Fruit fly (Drosophila melanogaster) whole organism, embryonic: ENCODE data around the gene Muc68D.
A peak's percentile ranks its signal among the peaks of the same experiment; 100 is the strongest.

Experiments used
- Asciz ChIP-seq: fragments of 200-800 bp; sonication (Bioruptor generic); optimal IDR thresholded peaks from 2 replicates; lab custom pipeline; 2017; ENCODE audit warnings: missing biosample characterization, mild to moderate bottlenecking, missing genetic modification characterization, missing genetic modification reagents
- B-H1 ChIP-seq: fragments of 200-800 bp; sonication (Bioruptor generic); IDR thresholded peaks from 3 replicates; pipeline ENCODE4 v1.3.6; 2022; ENCODE audit warnings: missing biosample characterization, missing genetic modification characterization
- CG10321 ChIP-seq: fragments of 200-800 bp; sonication (Bioruptor generic); IDR thresholded peaks from 2 replicates; pipeline ENCODE4 v1.3.6; 2022; ENCODE audit warnings: missing biosample characterization, missing genetic modification characterization
- CG10979 ChIP-seq: fragments of 200-800 bp; sonication (Bioruptor generic); optimal IDR thresholded peaks from 2 replicates; lab custom pipeline; 2018; ENCODE audit warnings: missing biosample characterization, mild to moderate bottlenecking, missing genetic modification characterization, moderate library complexity
- CG11560 ChIP-seq: fragments of 200-800 bp; sonication (Bioruptor generic); IDR thresholded peaks from 3 replicates; pipeline ENCODE4 v1.3.6; 2022; ENCODE audit warnings: missing biosample characterization, missing genetic modification characterization
- CG11696 ChIP-seq: fragments of 200-800 bp; sonication (Bioruptor generic); IDR thresholded peaks from 2 replicates; pipeline ENCODE4 v1.3.6; 2022; ENCODE audit warnings: missing biosample characterization, missing genetic modification characterization
- CG12659 ChIP-seq: fragments of 200-800 bp; sonication (Bioruptor generic); optimal IDR thresholded peaks from 3 replicates; lab custom pipeline; 2017; ENCODE audit warnings: mild to moderate bottlenecking, missing biosample characterization, missing genetic modification reagents, missing genetic modification characterization
- CG15269 ChIP-seq: fragments of 200-800 bp; sonication (Bioruptor generic); optimal IDR thresholded peaks from 2 replicates; lab custom pipeline; 2018; ENCODE audit warnings: missing biosample characterization, mild to moderate bottlenecking, missing genetic modification characterization, moderate library complexity
- CG16779 ChIP-seq: fragments of 200-800 bp; sonication (Bioruptor generic); IDR thresholded peaks from 2 replicates; pipeline ENCODE4 v1.3.6; 2022; ENCODE audit warnings: missing biosample characterization, missing genetic modification characterization
- CG16813 ChIP-seq: fragments of 200-800 bp; sonication (Bioruptor generic); IDR thresholded peaks from 3 replicates; pipeline ENCODE4 v1.3.6; 2022; ENCODE audit warnings: missing biosample characterization, missing genetic modification characterization; ENCODE audit not compliant: partially characterized antibody
- CG17186 ChIP-seq: fragments of 200-800 bp; sonication (Bioruptor generic); optimal IDR thresholded peaks from 3 replicates; lab custom pipeline; 2017; ENCODE audit warnings: missing biosample characterization, missing genetic modification reagents, missing genetic modification characterization
- CG17568 ChIP-seq: fragments of 200-800 bp; sonication (Bioruptor generic); optimal IDR thresholded peaks from 2 replicates; lab custom pipeline; 2018; ENCODE audit warnings: missing biosample characterization, mild to moderate bottlenecking, missing genetic modification characterization, moderate library complexity
- CG18011 ChIP-seq: fragments of 200-800 bp; sonication (Bioruptor generic); optimal IDR thresholded peaks from 2 replicates; lab custom pipeline; 2017; ENCODE audit warnings: missing biosample characterization, missing genetic modification characterization, mild to moderate bottlenecking, moderate library complexity, missing genotype
- CG18599 ChIP-seq: fragments of 200-800 bp; sonication (Bioruptor generic); optimal IDR thresholded peaks from 3 replicates; lab custom pipeline; 2017; ENCODE audit warnings: missing biosample characterization, missing genetic modification characterization, mild to moderate bottlenecking, moderate library complexity, missing genetic modification reagents
- CG2875 ChIP-seq: fragments of 200-800 bp; sonication (Bioruptor generic); optimal IDR thresholded peaks from 2 replicates; lab custom pipeline; 2017; ENCODE audit warnings: missing biosample characterization, mild to moderate bottlenecking, missing genetic modification characterization, missing genetic modification reagents
- CG30020 ChIP-seq: fragments of 200-800 bp; optimal IDR thresholded peaks from 2 replicates; lab custom pipeline; 2019; ENCODE audit warnings: missing biosample characterization, mild to moderate bottlenecking, missing genetic modification characterization, moderate library complexity
- CG34224 ChIP-seq: fragments of 200-800 bp; sonication (Bioruptor generic); IDR thresholded peaks from 3 replicates; pipeline ENCODE4 v1.3.6; 2022; ENCODE audit warnings: missing biosample characterization, missing genetic modification characterization; ENCODE audit not compliant: partially characterized antibody
- CG3726 ChIP-seq: fragments of 200-800 bp; sonication (Bioruptor generic); IDR thresholded peaks from 3 replicates; pipeline ENCODE4, ENCODE4 v1.3.6; 2022; ENCODE audit warnings: missing biosample characterization, missing genetic modification characterization
- CG3847 ChIP-seq: fragments of 200-800 bp; sonication (Bioruptor generic); IDR thresholded peaks from 2 replicates; pipeline ENCODE4 v1.3.6; 2022; ENCODE audit warnings: missing biosample characterization, missing genetic modification characterization
- CG4730 ChIP-seq: fragments of 200-800 bp; sonication (Bioruptor generic); IDR thresholded peaks from 2 replicates; pipeline ENCODE4 v1.3.6; 2022; ENCODE audit warnings: missing biosample characterization, missing genetic modification characterization
- CG6175 ChIP-seq: fragments of 200-800 bp; sonication (Bioruptor generic); IDR thresholded peaks from 3 replicates; pipeline ENCODE4 v1.3.6; 2022; ENCODE audit warnings: missing biosample characterization, missing genetic modification characterization
- CG6654 ChIP-seq: fragments of 200-800 bp; sonication (Bioruptor generic); optimal IDR thresholded peaks from 2 replicates; lab custom pipeline; 2017; ENCODE audit warnings: missing biosample characterization, mild to moderate bottlenecking, missing genetic modification characterization
- CG6854 ChIP-seq: fragments of 200-800 bp; sonication (Bioruptor generic); optimal IDR thresholded peaks from 3 replicates; lab custom pipeline; 2017; ENCODE audit warnings: missing biosample characterization, mild to moderate bottlenecking, missing genetic modification characterization
- CG8089 ChIP-seq: fragments of 200-800 bp; sonication (Bioruptor generic); optimal IDR thresholded peaks from 3 replicates; lab custom pipeline; 2016; ENCODE audit warnings: missing biosample characterization, missing genetic modification characterization
- CG8359 ChIP-seq: fragments of 200-800 bp; sonication (Bioruptor generic); optimal IDR thresholded peaks from 2 replicates; lab custom pipeline; 2017; ENCODE audit warnings: missing biosample characterization, mild to moderate bottlenecking, missing genetic modification characterization, borderline replicate concordance
- CkIIα-i1 ChIP-seq: fragments of 200-800 bp; sonication (Bioruptor generic); IDR thresholded peaks from 2 replicates; pipeline ENCODE4 v1.3.6; 2022; ENCODE audit warnings: missing biosample characterization, missing genetic modification characterization
- GATAe ChIP-seq: fragments of 200-800 bp; sonication (Bioruptor generic); conservative IDR thresholded peaks from 2 replicates; pipeline ENCODE4 v1.3.6; 2022; ENCODE audit warnings: missing biosample characterization, missing genetic modification characterization
- Gug ChIP-seq: fragments of 200-800 bp; sonication (Bioruptor generic); IDR thresholded peaks from 4 replicates; pipeline ENCODE4 v1.3.6; 2022; ENCODE audit warnings: missing biosample characterization, missing genetic modification characterization
- HLH3B ChIP-seq: fragments of 200-800 bp; sonication (Bioruptor generic); IDR thresholded peaks from 2 replicates; pipeline ENCODE4 v1.3.6; 2022; ENCODE audit warnings: missing biosample characterization, missing genetic modification characterization
- HmgZ ChIP-seq: fragments of 200-800 bp; sonication (Bioruptor generic); optimal IDR thresholded peaks from 2 replicates; lab custom pipeline; 2018; ENCODE audit warnings: missing biosample characterization, mild to moderate bottlenecking, missing genetic modification characterization
- NFAT ChIP-seq: fragments of 200-800 bp; sonication (Bioruptor generic); IDR thresholded peaks from 2 replicates; pipeline ENCODE4 v1.3.6; 2022; ENCODE audit warnings: missing biosample characterization, missing genetic modification characterization
- Oli ChIP-seq: fragments of 200-800 bp; sonication (Bioruptor generic); optimal IDR thresholded peaks from 2 replicates; lab custom pipeline; 2018; ENCODE audit warnings: missing biosample characterization, mild to moderate bottlenecking, missing genetic modification characterization, moderate library complexity
- Sox102F ChIP-seq: fragments of 200-800 bp; sonication (Bioruptor generic); optimal IDR thresholded peaks from 2 replicates; lab custom pipeline; 2018; ENCODE audit warnings: missing biosample characterization, mild to moderate bottlenecking, missing genetic modification characterization, moderate library complexity
- Vsx1 ChIP-seq: fragments of 200-800 bp; sonication (Bioruptor generic); optimal IDR thresholded peaks from 2 replicates; lab custom pipeline; 2017; ENCODE audit warnings: missing biosample characterization, mild to moderate bottlenecking, missing genetic modification characterization, missing genetic modification reagents
- ac ChIP-seq: fragments of 200-800 bp; sonication (Bioruptor generic); optimal IDR thresholded peaks from 3 replicates; lab custom pipeline; 2017; ENCODE audit warnings: missing biosample characterization, mild to moderate bottlenecking, missing genetic modification characterization
- ara ChIP-seq: fragments of 200-800 bp; sonication (Bioruptor generic); IDR thresholded peaks from 2 replicates; pipeline ENCODE4 v1.3.6; 2022; ENCODE audit warnings: missing biosample characterization, missing genetic modification characterization
- bbx ChIP-seq: fragments of 200-800 bp; sonication (Bioruptor generic); IDR thresholded peaks from 2 replicates; pipeline ENCODE4 v1.3.6; 2022; ENCODE audit warnings: missing biosample characterization, missing genetic modification characterization; ENCODE audit not compliant: partially characterized antibody
- br ChIP-seq: fragments of >200 bp; optimal IDR thresholded peaks from 2 replicates; lab custom pipeline; 2017
- cas ChIP-seq: fragments of 200-800 bp; sonication (Bioruptor generic); IDR thresholded peaks from 2 replicates; pipeline ENCODE4 v1.3.6; 2022; ENCODE audit warnings: missing biosample characterization, missing genetic modification characterization
- chinmo ChIP-seq: fragments of 200-800 bp; sonication (Bioruptor generic); IDR thresholded peaks from 4 replicates; pipeline ENCODE4 v1.3.6; 2022; ENCODE audit warnings: missing biosample characterization, missing genetic modification characterization; ENCODE audit not compliant: partially characterized antibody
- danr ChIP-seq: fragments of 200-800 bp; sonication (Bioruptor generic); IDR thresholded peaks from 2 replicates; pipeline ENCODE4 v1.3.6; 2022; ENCODE audit warnings: missing biosample characterization, missing genetic modification characterization
- disco-r ChIP-seq: fragments of 200-800 bp; sonication (Bioruptor generic); optimal IDR thresholded peaks from 2 replicates; lab custom pipeline; 2016; ENCODE audit warnings: missing biosample characterization, missing genetic modification characterization
- dpn ChIP-seq, 2 experiments: fragments of 200-800 bp; sonication (Bioruptor generic); optimal IDR thresholded peaks; 3 replicates each; lab custom pipeline; 2016; ENCODE audit warnings: missing biosample characterization in 2 of 2, missing genetic modification characterization in 2 of 2
- hb ChIP-seq: fragments of 200-800 bp; sonication (Bioruptor generic); IDR thresholded peaks from 3 replicates; pipeline ENCODE4 v1.3.6; 2022; ENCODE audit warnings: missing biosample characterization, missing genetic modification characterization; ENCODE audit not compliant: partially characterized antibody
- hbn ChIP-seq: fragments of 200-800 bp; sonication (Bioruptor generic); IDR thresholded peaks from 2 replicates; pipeline ENCODE4 v1.3.6; 2022; ENCODE audit warnings: missing biosample characterization, missing genetic modification characterization; ENCODE audit not compliant: partially characterized antibody
- hth ChIP-seq: fragments of >200 bp; optimal IDR thresholded peaks from 2 replicates; lab custom pipeline; 2017; ENCODE audit warnings: inconsistent platforms
- kah ChIP-seq: fragments of 200-800 bp; sonication (Bioruptor generic); optimal IDR thresholded peaks from 2 replicates; lab custom pipeline; 2018; ENCODE audit warnings: missing biosample characterization, mild to moderate bottlenecking, missing genetic modification characterization
- p53 ChIP-seq: fragments of 200-800 bp; sonication (Bioruptor generic); optimal IDR thresholded peaks from 2 replicates; lab custom pipeline; 2016; ENCODE audit warnings: missing biosample characterization, missing genetic modification characterization
- prd ChIP-seq, 3 experiments: fragments of >200 bp in 2 of 3; fragments of 200-800 bp in 1 of 3; sonication (Bioruptor generic) in 1 of 3; optimal IDR thresholded peaks in 2 of 3; IDR thresholded peaks in 1 of 3; 2 replicates in 2 of 3; 3 replicates in 1 of 3; pipeline versions ENCODE4 v1.3.6 to Lab custom; 2017 to 2022; ENCODE audit warnings: missing biosample characterization in 1 of 3, missing genetic modification characterization in 1 of 3
- toy ChIP-seq: fragments of 200-800 bp; sonication (Bioruptor generic); IDR thresholded peaks from 2 replicates; pipeline ENCODE4 v1.3.6; 2022; ENCODE audit warnings: missing biosample characterization, missing genetic modification characterization
- yki ChIP-seq: fragments of >200 bp; optimal IDR thresholded peaks from 3 replicates; lab custom pipeline; 2018
- z ChIP-seq: fragments of 200-800 bp; sonication (Bioruptor generic); IDR thresholded peaks from 3 replicates; pipeline ENCODE4 v1.3.6; 2022; ENCODE audit warnings: missing biosample characterization, missing genetic modification characterization

Gene Muc68D

DNA sequence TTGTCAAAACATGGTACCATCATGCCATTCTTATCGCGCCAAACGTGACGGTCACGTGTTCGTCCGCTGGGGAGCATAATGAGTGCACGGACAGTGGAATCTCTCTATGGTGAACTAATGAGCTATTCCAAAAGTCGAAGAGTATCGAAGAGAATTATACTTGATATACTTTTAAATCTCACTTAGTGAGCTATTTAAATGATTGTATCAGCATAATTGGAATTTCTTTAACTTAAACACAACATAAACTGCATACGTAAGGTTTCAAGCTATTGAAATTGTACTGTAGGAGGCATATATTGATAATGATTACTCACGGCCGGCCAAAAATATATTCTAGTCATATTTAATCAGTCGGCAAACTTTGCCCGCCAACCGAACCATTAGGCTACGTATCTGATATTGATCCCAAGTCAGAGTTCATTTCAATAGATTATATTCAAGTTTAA lies 50.4 kb downstream of the Muc68D start (continued):
- TF ChIP-seq CkIIα-i1 (GFP tag; lab: Robert Waterston, UW) (no peak), NFAT (GFP tag; lab: Robert Waterston, UW) (no peak), disco-r (GFP tag; lab: Kevin White, UChicago) (no peak), Sox102F (GFP tag; lab: Kevin White, UChicago) (peak; percentile 7), CG17568 (GFP tag; lab: Kevin White, UChicago) (no peak), hth (no peak), CG8359 (no peak), CG3726 (GFP tag; lab: Robert Waterston, UW) (no peak), prd (optimal IDR thresholded peaks at IDR 0.05; lab: Kevin White, UChicago) (no peak), prd (GFP tag; IDR thresholded peaks at IDR 0.05; lab: Robert Waterston, UW) (no peak; the same call in 2 of the 3 replicates), CG16813 (GFP tag; lab: Robert Waterston, UW) (no peak), bbx (GFP tag; lab: Robert Waterston, UW) (no peak), Vsx1 (GFP tag; lab: Kevin White, UChicago) (no peak), CG10979 (tag; lab: Kevin White, UChicago) (no peak), GATAe (GFP tag; lab: Robert Waterston, UW) (no peak), ac (GFP tag; lab: Kevin White, UChicago) (no peak), HLH3B (GFP tag; lab: Robert Waterston, UW) (no peak), CG30020 (tag; lab: Kevin White, UChicago) (no peak), CG18011 (GFP tag; lab: Kevin White, UChicago) (no peak), dpn (GFP tag; optimal IDR thresholded peaks at IDR 0.05; lab: Kevin White, UChicago) (no peak), CG16779 (GFP tag; lab: Robert Waterston, UW) (no peak), CG8089 (GFP tag; lab: Kevin White, UChicago) (no peak), Asciz (GFP tag; lab: Kevin White, UChicago) (no peak), danr (GFP tag; lab: Robert Waterston, UW) (no peak), hb (GFP tag; lab: Robert Waterston, UW) (no peak), CG6175 (GFP tag; lab: Robert Waterston, UW) (no peak), CG2875 (GFP tag; lab: Kevin White, UChicago) (no peak), Gug (GFP tag; lab: Robert Waterston, UW) (no peak), chinmo (no peak), HmgZ (tag; lab: Kevin White, UChicago) (no peak), CG10321 (GFP tag; lab: Robert Waterston, UW) (no peak), toy (GFP tag; lab: Robert Waterston, UW) (no peak), CG15269 (tag; lab: Kevin White, UChicago) (peak; percentile 24), CG12659 (no peak), z (no peak), CG34224 (GFP tag; lab: Robert Waterston, UW) (no peak), CG4730 (GFP tag; lab: Robert Waterston, UW) (peak; percentile 48), CG3847 (GFP tag; lab: Robert Waterston, UW) (no peak), kah (no peak), CG11560 (tag; lab: Robert Waterston, UW) (no peak), CG18599 (GFP tag; lab: Kevin White, UChicago) (peak; percentile 42), CG11696 (GFP tag; lab: Robert Waterston, UW) (no peak), br (lab: Kevin White, UChicago) (no peak), B-H1 (no peak), yki (lab: Kevin White, UChicago) (no peak), p53 (GFP tag; lab: Kevin White, UChicago) (no peak), Oli (tag; lab: Kevin White, UChicago) (no peak), CG6654 (no peak), hbn (GFP tag; lab: Robert Waterston, UW) (no peak), ara (GFP tag; lab: Robert Waterston, UW) (no peak), CG17186 (no peak), CG6854 (GFP tag; lab: Kevin White, UChicago) (no peak), cas (GFP tag; lab: Robert Waterston, UW) (no peak)
